Worm (Caenorhabditis elegans): ENCODE measurements around the gene F35C11.6.

F35C11.6 gene

ce11 chrII:8259038-8259437 is at the start of gene F35C11.6:
Gene F35C11.6 (minus strand): TSS chrII:8259138.
- TF ChIP-seq unc-62 (GFP tag; optimal IDR thresholded peaks at IDR 0.05) = no peak

- TF ChIP-seq unc-62 (GFP tag; optimal IDR thresholded peaks at IDR 0.05) = no peak
Observed at ce11 chrII:8308314-8308713, 49.4 kb upstream of the F35C11.6 start.

- no peak for TF ChIP-seq unc-62 (GFP tag; optimal IDR thresholded peaks at IDR 0.05)
Observed at ce11 chrII:8295296-8295695, 36.4 kb upstream of the F35C11.6 start, which contains the start of gene nlp-55. Gene nlp-55 (minus strand): TSS chrII:8295396.

ce11 chrII:8283158-8283717 is 24.3 kb upstream of the F35C11.6 start, which contains the start of the genes nst-1 and cct-4:
Gene nst-1 (minus strand): TSS chrII:8283208.
Gene cct-4 (plus strand): TSS chrII:8283667.
- no peak for TF ChIP-seq unc-62 (GFP tag; optimal IDR thresholded peaks at IDR 0.05)

- no peak for TF ChIP-seq unc-62 (GFP tag; optimal IDR thresholded peaks at IDR 0.05)
Observed at ce11 chrII:8278415-8278814, 19.5 kb upstream of the F35C11.6 start, which contains the start of the genes mrpl-10 and clec-142. Gene mrpl-10 (minus strand): TSS chrII:8278515. Gene clec-142 (plus strand): TSS chrII:8278678.

ce11 chrII:8276057-8276456 is 17.1 kb upstream of the F35C11.6 start, which contains the start of the genes gei-14 and slc-25A32:
Gene gei-14 (minus strand): TSS chrII:8276231.
Gene slc-25A32 (plus strand): TSS chrII:8276298.
- TF ChIP-seq unc-62 (GFP tag; optimal IDR thresholded peaks at IDR 0.05) = no peak

ce11 chrII:8273060-8273459 is 14.1 kb upstream of the F35C11.6 start:
- TF ChIP-seq unc-62 (GFP tag; optimal IDR thresholded peaks at IDR 0.05) = no peak

ce11 chrII:8269855-8270647 is 11.1 kb upstream of the F35C11.6 start, which contains the start of gene tdc-1:
Gene tdc-1 (plus strand): TSS chrII:8270597.
- TF ChIP-seq unc-62 (GFP tag; optimal IDR thresholded peaks at IDR 0.05) = no peak

ce11 chrII:8269351-8269750 is 10.4 kb upstream of the F35C11.6 start, which contains the start of gene K01C8.2:
Gene K01C8.2 (minus strand): TSS chrII:8269451.
- no peak for TF ChIP-seq unc-62 (GFP tag; optimal IDR thresholded peaks at IDR 0.05)

ce11 chrII:8267679-8268078 is 8.7 kb upstream of the F35C11.6 start:
- TF ChIP-seq unc-62 (GFP tag; optimal IDR thresholded peaks at IDR 0.05) = no peak

ce11 chrII:8266559-8266958 is 7.6 kb upstream of the F35C11.6 start:
- TF ChIP-seq unc-62 (GFP tag; optimal IDR thresholded peaks at IDR 0.05) = no peak

- TF ChIP-seq unc-62 (GFP tag; optimal IDR thresholded peaks at IDR 0.05) = no peak
Observed at ce11 chrII:8264619-8265018, 5.7 kb upstream of the F35C11.6 start, which contains the start of gene srdh-1. Gene srdh-1 (plus strand): TSS chrII:8264661.

- no peak for TF ChIP-seq unc-62 (GFP tag; optimal IDR thresholded peaks at IDR 0.05)
Observed at ce11 chrII:8263562-8263961, 4.6 kb upstream of the F35C11.6 start.

ce11 chrII:8259674-8260073 is 736 bp upstream of the F35C11.6 start:
- no peak for TF ChIP-seq unc-62 (GFP tag; optimal IDR thresholded peaks at IDR 0.05)

- no peak for TF ChIP-seq unc-62 (GFP tag; optimal IDR thresholded peaks at IDR 0.05)
Observed at ce11 chrII:8256013-8256412, 2.9 kb downstream of the F35C11.6 start, which contains the start of gene F35C11.7. Gene F35C11.7 (plus strand): TSS chrII:8256313.

ce11 chrII:8253160-8253793 is 5.7 kb downstream of the F35C11.6 start, which contains the start of gene F35C11.5:
Gene F35C11.5 (plus strand): TSS chrII:8253743.
- TF ChIP-seq unc-62 (GFP tag; optimal IDR thresholded peaks at IDR 0.05) = no peak
